Fruit fly (Drosophila melanogaster) whole organism, embryonic: ENCODE measurements around the gene cdi.

Experiments used
- Atf-2 ChIP-seq: fragments of 200-800 bp; sonication (Bioruptor generic); optimal IDR thresholded peaks from 2 replicates; lab custom pipeline; 2016; ENCODE audit warnings: missing biosample characterization, missing genetic modification characterization
- Atf3 ChIP-seq: fragments of 200-800 bp; sonication (Bioruptor generic); optimal IDR thresholded peaks from 3 replicates; lab custom pipeline; 2016; ENCODE audit warnings: missing biosample characterization, missing genetic modification characterization
- Blimp-1 ChIP-seq: fragments of 200-800 bp; sonication (Bioruptor generic); optimal IDR thresholded peaks from 3 replicates; lab custom pipeline; 2018; ENCODE audit warnings: missing biosample characterization, missing genetic modification characterization, mild to moderate bottlenecking, moderate library complexity, missing genetic modification reagents
- CG10267 ChIP-seq: fragments of 200-800 bp; sonication (Bioruptor generic); optimal IDR thresholded peaks from 2 replicates; lab custom pipeline; 2018; ENCODE audit warnings: missing biosample characterization, mild to moderate bottlenecking, missing genetic modification characterization, moderate library complexity
- CG11504 ChIP-seq: fragments of 200-800 bp; sonication (Bioruptor generic); optimal IDR thresholded peaks from 3 replicates; lab custom pipeline; 2019; ENCODE audit warnings: missing biosample characterization, mild to moderate bottlenecking, missing genetic modification characterization, moderate library complexity
- CG13624 ChIP-seq: fragments of 200-800 bp; sonication (Bioruptor generic); optimal IDR thresholded peaks from 2 replicates; lab custom pipeline; 2016; ENCODE audit warnings: missing biosample characterization, missing genetic modification characterization
- CG14441 ChIP-seq: fragments of 200-800 bp; sonication (Bioruptor generic); IDR thresholded peaks from 2 replicates; pipeline ENCODE4 v1.3.6; 2022; ENCODE audit warnings: missing biosample characterization, missing genetic modification characterization
- CG17612 ChIP-seq: fragments of 200-800 bp; sonication (Bioruptor generic); IDR thresholded peaks from 2 replicates; pipeline ENCODE4 v1.3.6; 2022; ENCODE audit warnings: missing biosample characterization, missing genetic modification characterization
- CG2678 ChIP-seq: fragments of 200-800 bp; sonication (Bioruptor generic); optimal IDR thresholded peaks from 3 replicates; lab custom pipeline; 2019; ENCODE audit warnings: missing biosample characterization, mild to moderate bottlenecking, missing genetic modification characterization, moderate library complexity
- CG32767 ChIP-seq: fragments of 200-800 bp; sonication (Bioruptor generic); IDR thresholded peaks from 2 replicates; pipeline ENCODE4 v1.3.6; 2022; ENCODE audit warnings: missing biosample characterization, missing genetic modification characterization
- CG34224 ChIP-seq: fragments of 200-800 bp; sonication (Bioruptor generic); IDR thresholded peaks from 3 replicates; pipeline ENCODE4 v1.3.6; 2022; ENCODE audit warnings: missing biosample characterization, missing genetic modification characterization; ENCODE audit not compliant: partially characterized antibody
- CG4730 ChIP-seq: fragments of 200-800 bp; sonication (Bioruptor generic); IDR thresholded peaks from 2 replicates; pipeline ENCODE4 v1.3.6; 2022; ENCODE audit warnings: missing biosample characterization, missing genetic modification characterization
- CG7786 ChIP-seq: fragments of 200-800 bp; sonication (Bioruptor generic); optimal IDR thresholded peaks from 2 replicates; lab custom pipeline; 2016; ENCODE audit warnings: missing biosample characterization, missing genetic modification characterization
- CG7839 ChIP-seq: fragments of 200-800 bp; sonication (Bioruptor generic); optimal IDR thresholded peaks from 3 replicates; lab custom pipeline; 2018; ENCODE audit warnings: missing biosample characterization, mild to moderate bottlenecking, missing genetic modification characterization, moderate library complexity
- CG7963 ChIP-seq: fragments of 200-800 bp; sonication (Bioruptor generic); IDR thresholded peaks from 3 replicates; pipeline ENCODE4 v1.3.6; 2022; ENCODE audit warnings: missing biosample characterization, missing genetic modification characterization; ENCODE audit not compliant: partially characterized antibody
- CG8388 ChIP-seq: fragments of 200-800 bp; sonication (Bioruptor generic); optimal IDR thresholded peaks from 2 replicates; lab custom pipeline; 2019; ENCODE audit warnings: missing biosample characterization, mild to moderate bottlenecking, missing genetic modification characterization, moderate library complexity
- CG8924 ChIP-seq: fragments of 200-800 bp; optimal IDR thresholded peaks from 3 replicates; lab custom pipeline; 2019; ENCODE audit warnings: missing biosample characterization, mild to moderate bottlenecking, missing genetic modification characterization, moderate library complexity
- CkIIα-i1 ChIP-seq: fragments of 200-800 bp; sonication (Bioruptor generic); IDR thresholded peaks from 2 replicates; pipeline ENCODE4 v1.3.6; 2022; ENCODE audit warnings: missing biosample characterization, missing genetic modification characterization
- CoRest ChIP-seq: fragments of 200-800 bp; sonication (Bioruptor generic); optimal IDR thresholded peaks from 3 replicates; lab custom pipeline; 2018; ENCODE audit warnings: missing biosample characterization, mild to moderate bottlenecking, missing genetic modification characterization, moderate library complexity
- D19A ChIP-seq: fragments of 200-800 bp; optimal IDR thresholded peaks from 3 replicates; lab custom pipeline; 2019; ENCODE audit warnings: missing biosample characterization, mild to moderate bottlenecking, missing genetic modification characterization, moderate library complexity
- Dek ChIP-seq: fragments of 200-800 bp; sonication (Bioruptor generic); optimal IDR thresholded peaks from 3 replicates; lab custom pipeline; 2019; ENCODE audit warnings: missing biosample characterization, mild to moderate bottlenecking, missing genetic modification characterization, moderate library complexity
- Dip3 ChIP-seq: fragments of 200-800 bp; sonication (Bioruptor generic); optimal IDR thresholded peaks from 3 replicates; lab custom pipeline; 2016; ENCODE audit warnings: missing biosample characterization, missing genetic modification characterization
- Doc3 ChIP-seq: fragments of 200-800 bp; sonication (Bioruptor generic); IDR thresholded peaks from 3 replicates; pipeline ENCODE4 v1.3.6; 2022; ENCODE audit warnings: missing biosample characterization, missing genetic modification characterization; ENCODE audit not compliant: partially characterized antibody
- H15 ChIP-seq: fragments of 200-800 bp; sonication (Bioruptor generic); IDR thresholded peaks from 3 replicates; pipeline ENCODE4 v1.3.6; 2022; ENCODE audit warnings: missing biosample characterization, missing genetic modification characterization
- HmgZ ChIP-seq: fragments of 200-800 bp; sonication (Bioruptor generic); optimal IDR thresholded peaks from 2 replicates; lab custom pipeline; 2018; ENCODE audit warnings: missing biosample characterization, mild to moderate bottlenecking, missing genetic modification characterization
- Lpt ChIP-seq: fragments of >200 bp; optimal IDR thresholded peaks from 2 replicates; lab custom pipeline; 2018; ENCODE audit warnings: missing biosample characterization, missing genetic modification characterization
- Myb ChIP-seq: fragments of 200-800 bp; sonication (Bioruptor generic); optimal IDR thresholded peaks from 2 replicates; lab custom pipeline; 2016; ENCODE audit warnings: missing biosample characterization, missing genetic modification characterization
- Nf-YA ChIP-seq: fragments of 200-800 bp; sonication (Bioruptor generic); IDR thresholded peaks from 2 replicates; pipeline ENCODE4 v1.3.6; 2022; ENCODE audit warnings: missing biosample characterization, missing genetic modification characterization
- Vsx1 ChIP-seq: fragments of 200-800 bp; sonication (Bioruptor generic); optimal IDR thresholded peaks from 2 replicates; lab custom pipeline; 2017; ENCODE audit warnings: missing biosample characterization, mild to moderate bottlenecking, missing genetic modification characterization, missing genetic modification reagents
- ase ChIP-seq: fragments of 200-800 bp; sonication (Bioruptor generic); IDR thresholded peaks from 3 replicates; pipeline ENCODE4 v1.3.6; 2022; ENCODE audit warnings: missing biosample characterization, missing genetic modification characterization
- bcd ChIP-seq: fragments of 200-800 bp; sonication (Bioruptor generic); optimal IDR thresholded peaks from 2 replicates; lab custom pipeline; 2017; ENCODE audit warnings: missing biosample characterization, mild to moderate bottlenecking, missing genetic modification characterization
- bigmax ChIP-seq: fragments of 200-800 bp; sonication (Bioruptor generic); optimal IDR thresholded peaks from 2 replicates; lab custom pipeline; 2018; ENCODE audit warnings: missing biosample characterization, mild to moderate bottlenecking, missing genetic modification characterization
- ci ChIP-seq: fragments of 200-800 bp; sonication (Bioruptor generic); IDR thresholded peaks from 3 replicates; pipeline ENCODE4 v1.3.6; 2022; ENCODE audit warnings: missing biosample characterization, missing genetic modification characterization
- croc ChIP-seq: fragments of 200-800 bp; sonication (Bioruptor generic); conservative IDR thresholded peaks from 3 replicates; pipeline ENCODE4 v1.3.6; 2022; ENCODE audit warnings: missing biosample characterization, missing genetic modification characterization
- da ChIP-seq: fragments of 200-800 bp; sonication (Bioruptor generic); optimal IDR thresholded peaks from 2 replicates; lab custom pipeline; 2016; ENCODE audit warnings: missing biosample characterization, missing genetic modification characterization
- eve ChIP-seq, 2 experiments: fragments of >200 bp; optimal IDR thresholded peaks; 2 replicates each; lab custom pipeline; 2017; ENCODE audit warnings: missing biosample characterization in 2 of 2, missing genetic modification characterization in 2 of 2
- fd96Cb ChIP-seq: fragments of 200-800 bp; sonication (Bioruptor generic); optimal IDR thresholded peaks from 2 replicates; lab custom pipeline; 2018; ENCODE audit warnings: missing biosample characterization, mild to moderate bottlenecking, missing genetic modification characterization, moderate library complexity
- fu2 ChIP-seq: fragments of 200-800 bp; sonication (Bioruptor generic); optimal IDR thresholded peaks from 2 replicates; lab custom pipeline; 2016; ENCODE audit warnings: missing biosample characterization, missing genetic modification characterization
- gsb-n ChIP-seq: fragments of 200-800 bp; sonication (Bioruptor generic); optimal IDR thresholded peaks from 3 replicates; lab custom pipeline; 2018; ENCODE audit warnings: missing biosample characterization, mild to moderate bottlenecking, missing genetic modification characterization
- h ChIP-seq: fragments of >200 bp; optimal IDR thresholded peaks from 2 replicates; lab custom pipeline; 2017
- kay ChIP-seq: fragments of 200-800 bp; sonication (Bioruptor generic); optimal IDR thresholded peaks from 2 replicates; lab custom pipeline; 2016; ENCODE audit warnings: missing biosample characterization, missing genetic modification characterization
- knrl ChIP-seq: fragments of 200-800 bp; sonication (Bioruptor generic); IDR thresholded peaks from 3 replicates; pipeline ENCODE4 v1.3.6; 2022; ENCODE audit warnings: missing biosample characterization, missing genetic modification characterization; ENCODE audit not compliant: partially characterized antibody
- mld ChIP-seq: fragments of 200-800 bp; sonication (Bioruptor generic); IDR thresholded peaks from 3 replicates; pipeline ENCODE4 v1.3.6; 2022; ENCODE audit warnings: missing biosample characterization, missing genetic modification characterization; ENCODE audit not compliant: partially characterized antibody
- nerfin-2 ChIP-seq: fragments of 200-800 bp; sonication (Bioruptor generic); IDR thresholded peaks from 2 replicates; pipeline ENCODE4 v1.3.6; 2022; ENCODE audit warnings: missing biosample characterization, missing genetic modification characterization; ENCODE audit not compliant: partially characterized antibody
- pnt ChIP-seq: fragments of 200-800 bp; sonication (Bioruptor generic); optimal IDR thresholded peaks from 3 replicates; lab custom pipeline; 2016; ENCODE audit warnings: missing biosample characterization, missing genetic modification characterization
- tll ChIP-seq, 2 experiments: fragments of 200-800 bp in 1 of 2; fragments of >200 bp in 1 of 2; sonication (Bioruptor generic) in 1 of 2; optimal IDR thresholded peaks; 2 replicates each; lab custom pipeline; 2017 to 2019; ENCODE audit warnings: missing biosample characterization in 2 of 2, missing genetic modification characterization in 2 of 2, mild to moderate bottlenecking in 1 of 2, moderate library complexity in 1 of 2
- trem ChIP-seq: fragments of 200-800 bp; optimal IDR thresholded peaks from 3 replicates; lab custom pipeline; 2019; ENCODE audit warnings: missing biosample characterization, mild to moderate bottlenecking, missing genetic modification characterization, moderate library complexity
- tup ChIP-seq: fragments of 200-800 bp; sonication (Bioruptor generic); optimal IDR thresholded peaks from 2 replicates; lab custom pipeline; 2016; ENCODE audit warnings: missing biosample characterization, mild to moderate bottlenecking, missing genetic modification characterization, moderate library complexity
- wor ChIP-seq: fragments of 200-800 bp; sonication (Bioruptor generic); IDR thresholded peaks from 2 replicates; pipeline ENCODE4 v1.3.6; 2022; ENCODE audit warnings: missing biosample characterization, missing genetic modification characterization
- zf30C ChIP-seq: fragments of 200-800 bp; sonication (Bioruptor generic); optimal IDR thresholded peaks from 3 replicates; lab custom pipeline; 2018; ENCODE audit warnings: missing biosample characterization, mild to moderate bottlenecking, missing genetic modification characterization

The cdi gene

dm6 chr3R:19118505-19119138 is 24.6 kb upstream of the cdi start (continued):
- TF ChIP-seq eve (GFP tag; optimal IDR thresholded peaks at IDR 0.05; lab: Kevin White, UChicago) (no peak), h (no peak), tll (GFP tag; optimal IDR thresholded peaks at IDR 0.05; lab: Kevin White, UChicago) (no peak), CG7839 (tag; lab: Kevin White, UChicago) (peak; percentile 39), ci (GFP tag; lab: Robert Waterston, UW) (peak; percentile 82), kay (no peak), fd96Cb (peak; percentile 22), tup (GFP tag; lab: Kevin White, UChicago) (no peak), croc (0 out of 3 replicates have a peak, but pooled peaks have one; percentile 44), Atf-2 (GFP tag; lab: Kevin White, UChicago) (no peak), CG4730 (GFP tag; lab: Robert Waterston, UW) (peak; percentile 59), zf30C (GFP tag; lab: Kevin White, UChicago) (no peak), CG7786 (GFP tag; lab: Kevin White, UChicago) (no peak), mld (GFP tag; lab: Robert Waterston, UW) (no peak), ase (peak; percentile 60; the same call in 1 of the 3 replicates), trem (tag; lab: Kevin White, UChicago) (no peak), Myb (GFP tag; lab: Kevin White, UChicago) (no peak), CoRest (tag; lab: Kevin White, UChicago) (no peak), CG7963 (GFP tag; lab: Robert Waterston, UW) (no peak), Nf-YA (GFP tag; lab: Robert Waterston, UW) (no peak), pnt (GFP tag; lab: Kevin White, UChicago) (peak; percentile 2), Vsx1 (no peak), Blimp-1 (GFP tag; lab: Kevin White, UChicago) (peak; percentile 47), da (GFP tag; lab: Kevin White, UChicago) (no peak), H15 (peak; percentile 53; the same call in 1 of the 3 replicates), Dip3 (GFP tag; lab: Kevin White, UChicago) (no peak), CG11504 (peak; percentile 66), CG10267 (tag; lab: Kevin White, UChicago) (no peak), CG8388 (GFP tag; lab: Kevin White, UChicago) (no peak), CG2678 (no peak), CG14441 (GFP tag; lab: Robert Waterston, UW) (0 out of 2 replicates have a peak, but pooled peaks have one; percentile 25), CG13624 (GFP tag; lab: Kevin White, UChicago) (no peak), knrl (GFP tag; lab: Robert Waterston, UW) (no peak), fu2 (GFP tag; lab: Kevin White, UChicago) (no peak), HmgZ (tag; lab: Kevin White, UChicago) (no peak), wor (peak; percentile 35; the same call in 1 of the 2 replicates), CkIIα-i1 (GFP tag; lab: Robert Waterston, UW) (no peak), Lpt (GFP tag; lab: Kevin White, UChicago) (no peak), bigmax (no peak), gsb-n (no peak), CG34224 (GFP tag; lab: Robert Waterston, UW) (no peak), nerfin-2 (GFP tag; lab: Robert Waterston, UW) (no peak), CG32767 (GFP tag; lab: Robert Waterston, UW) (no peak), CG17612 (GFP tag; lab: Robert Waterston, UW) (no peak), D19A (tag; lab: Kevin White, UChicago) (no peak), Doc3 (GFP tag; lab: Robert Waterston, UW) (no peak), Atf3 (GFP tag; lab: Kevin White, UChicago) (no peak), CG8924 (tag; lab: Kevin White, UChicago) (no peak), Dek (tag; lab: Kevin White, UChicago) (no peak), bcd (no peak)
